Worm (Caenorhabditis elegans): ENCODE data around the gene dpf-7.

DNA sequence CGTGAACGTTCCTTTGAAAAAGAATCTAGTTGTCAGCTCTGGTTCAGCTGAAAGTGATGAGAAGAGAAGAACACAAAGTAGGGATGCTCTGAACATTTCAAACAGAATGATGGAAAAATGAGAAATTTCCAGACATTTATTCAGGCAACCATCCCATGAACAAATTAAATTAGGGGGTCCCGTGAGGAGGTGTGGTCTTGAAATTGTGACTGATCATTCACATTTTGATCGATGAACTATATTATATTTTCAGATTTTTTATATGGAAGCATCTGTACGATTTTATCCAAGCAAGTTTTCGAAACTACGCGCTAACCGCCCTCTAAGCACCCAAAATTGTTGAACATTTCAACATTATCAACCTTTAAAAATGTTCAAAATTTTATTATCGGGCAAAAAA, 26.4 kb downstream of the dpf-7 start, which contains the start of gene R11E3.19:
- TF ChIP-seq nhr-237 (tag; optimal IDR thresholded peaks at IDR 0.05) (no peak), ham-2 (GFP tag; optimal IDR thresholded peaks at IDR 0.05) (no peak), hlh-1 (tag; optimal IDR thresholded peaks at IDR 0.05) (no peak), M03D4.4 (tag; optimal IDR thresholded peaks at IDR 0.05) (no peak), flh-1 (GFP tag; optimal IDR thresholded peaks at IDR 0.05) (no peak), mep-1 (tag; optimal IDR thresholded peaks at IDR 0.05) (no peak)
